Worm (Caenorhabditis elegans) whole organism, L4/young adult: ENCODE data around the gene eff-1.

ENCODE experiments used
- W03F9.2 ChIP-seq: fragments of 150-350 bp; optimal IDR thresholded peaks from 2 replicates; lab custom pipeline; 2014; ENCODE audit warnings: missing biosample characterization, missing genetic modification characterization
- dao-5 ChIP-seq: sonication (generic microtip); optimal IDR thresholded peaks from 2 replicates; lab custom pipeline; 2016; ENCODE audit warnings: missing genotype, missing genetic modification characterization, moderate library complexity, missing compliant biosample characterization
- him-1 ChIP-seq: sonication (generic microtip); optimal IDR thresholded peaks from 2 replicates; lab custom pipeline; 2016; ENCODE audit warnings: missing genotype, missing genetic modification reagents, missing genetic modification characterization, missing compliant biosample characterization

ce11 chrII:8385561-8385960, 39.1 kb downstream of the eff-1 start:
- TF ChIP-seq him-1 (tag; lab: Kevin White, UChicago), result no peak
- TF ChIP-seq W03F9.2 (tag; lab: Kevin White, UChicago), result no peak
- TF ChIP-seq dao-5, result no peak
